Fruit fly (Drosophila melanogaster) whole organism, embryonic: ENCODE measurements around the gene nAChRalpha1.

ENCODE experiments used
- CG11723 ChIP-seq: fragments of 200-800 bp; sonication (Bioruptor generic); optimal IDR thresholded peaks from 2 replicates; lab custom pipeline; 2017; ENCODE audit warnings: missing biosample characterization, mild to moderate bottlenecking, missing genetic modification characterization
- CG18599 ChIP-seq: fragments of 200-800 bp; sonication (Bioruptor generic); optimal IDR thresholded peaks from 3 replicates; lab custom pipeline; 2017; ENCODE audit warnings: missing biosample characterization, missing genetic modification characterization, mild to moderate bottlenecking, moderate library complexity, missing genetic modification reagents
- CG2129 ChIP-seq: fragments of 200-800 bp; sonication (Bioruptor generic); IDR thresholded peaks from 2 replicates; pipeline ENCODE4 v1.3.6; 2022; ENCODE audit warnings: missing biosample characterization, missing genetic modification characterization; ENCODE audit not compliant: partially characterized antibody
- CG31365 ChIP-seq: fragments of 200-800 bp; sonication (Bioruptor generic); optimal IDR thresholded peaks from 2 replicates; lab custom pipeline; 2018; ENCODE audit warnings: missing biosample characterization, mild to moderate bottlenecking, missing genetic modification characterization
- CG3163 ChIP-seq: fragments of 200-800 bp; sonication (Bioruptor generic); optimal IDR thresholded peaks from 3 replicates; lab custom pipeline; 2016; ENCODE audit warnings: missing biosample characterization, missing genetic modification characterization
- CG32772 ChIP-seq: fragments of 200-800 bp; sonication (Bioruptor generic); IDR thresholded peaks from 2 replicates; pipeline ENCODE4 v1.3.6; 2022; ENCODE audit warnings: missing biosample characterization, missing genetic modification characterization
- CG6272 ChIP-seq: fragments of 200-800 bp; sonication (Bioruptor generic); IDR thresholded peaks from 2 replicates; pipeline ENCODE4 v1.3.6; 2022; ENCODE audit warnings: missing biosample characterization, missing genetic modification characterization
- CG6765 ChIP-seq: fragments of 200-800 bp; sonication (Bioruptor generic); optimal IDR thresholded peaks from 3 replicates; lab custom pipeline; 2017; ENCODE audit warnings: missing biosample characterization, mild to moderate bottlenecking, missing genetic modification characterization
- CG8765 ChIP-seq: fragments of 200-800 bp; sonication (Bioruptor generic); IDR thresholded peaks from 2 replicates; pipeline ENCODE4 v1.3.6; 2022; ENCODE audit warnings: missing biosample characterization, missing genetic modification characterization
- CG9797 ChIP-seq: fragments of 200-800 bp; sonication (Bioruptor generic); optimal IDR thresholded peaks from 3 replicates; lab custom pipeline; 2018; ENCODE audit warnings: missing biosample characterization, mild to moderate bottlenecking, missing genetic modification characterization
- CTCF ChIP-seq: fragments of 200-800 bp; sonication (Bioruptor generic); optimal IDR thresholded peaks from 2 replicates; lab custom pipeline; 2017; ENCODE audit warnings: missing biosample characterization, mild to moderate bottlenecking, missing genetic modification characterization, moderate library complexity
- Dref ChIP-seq: fragments of 200-800 bp; sonication (Bioruptor generic); IDR thresholded peaks from 2 replicates; pipeline ENCODE4 v1.3.6; 2022; ENCODE audit warnings: missing biosample characterization, missing genetic modification characterization
- Ets65A ChIP-seq: fragments of 200-800 bp; sonication (Bioruptor generic); peaks from one replicate; lab custom pipeline; 2016; ENCODE audit warnings: missing biosample characterization, missing genetic modification characterization
- H2.0 ChIP-seq: fragments of 200-800 bp; sonication (Bioruptor generic); IDR thresholded peaks from 2 replicates; pipeline ENCODE4 v1.3.6; 2022; ENCODE audit warnings: missing biosample characterization, missing genetic modification characterization
- HLH4C ChIP-seq: fragments of 200-800 bp; sonication (Bioruptor generic); IDR thresholded peaks from 3 replicates; pipeline ENCODE4 v1.3.6; 2022; ENCODE audit warnings: missing biosample characterization, missing genetic modification characterization; ENCODE audit not compliant: partially characterized antibody
- Hand ChIP-seq: fragments of 200-800 bp; sonication (Bioruptor generic); optimal IDR thresholded peaks from 2 replicates; lab custom pipeline; 2017; ENCODE audit warnings: mild to moderate bottlenecking, missing biosample characterization, missing genetic modification reagents, missing genetic modification characterization
- Hey ChIP-seq: fragments of 200-800 bp; sonication (Bioruptor generic); optimal IDR thresholded peaks from 3 replicates; lab custom pipeline; 2018; ENCODE audit warnings: missing biosample characterization, mild to moderate bottlenecking, missing genetic modification characterization
- Jarid2 ChIP-seq: fragments of 200-800 bp; sonication (Bioruptor generic); optimal IDR thresholded peaks from 3 replicates; lab custom pipeline; 2017; ENCODE audit warnings: mild to moderate bottlenecking, missing biosample characterization, missing genetic modification reagents, missing genetic modification characterization
- Med ChIP-seq: fragments of 200-800 bp; sonication (Bioruptor generic); peaks from one replicate; lab custom pipeline; 2016; ENCODE audit warnings: missing biosample characterization, missing genetic modification characterization, mild to moderate bottlenecking, inconsistent platforms, moderate library complexity
- Mrtf ChIP-seq: fragments of 200-800 bp; sonication (Bioruptor generic); IDR thresholded peaks from 3 replicates; pipeline ENCODE4 v1.3.6; 2022; ENCODE audit warnings: missing biosample characterization, missing genetic modification characterization
- Myb ChIP-seq: fragments of 200-800 bp; sonication (Bioruptor generic); optimal IDR thresholded peaks from 2 replicates; lab custom pipeline; 2016; ENCODE audit warnings: missing biosample characterization, missing genetic modification characterization
- NFAT ChIP-seq: fragments of 200-800 bp; sonication (Bioruptor generic); IDR thresholded peaks from 2 replicates; pipeline ENCODE4 v1.3.6; 2022; ENCODE audit warnings: missing biosample characterization, missing genetic modification characterization
- Sin3A ChIP-seq: fragments of >200 bp; optimal IDR thresholded peaks from 2 replicates; lab custom pipeline; 2018
- Ssrp ChIP-seq: fragments of 200-800 bp; sonication (Bioruptor generic); optimal IDR thresholded peaks from 2 replicates; lab custom pipeline; 2018; ENCODE audit warnings: missing biosample characterization, mild to moderate bottlenecking, missing genetic modification characterization, moderate library complexity
- Trl ChIP-seq, 3 experiments: fragments of >200 bp in 2 of 3; fragments of 200-800 bp in 1 of 3; sonication (Bioruptor generic) in 1 of 3; optimal IDR thresholded peaks; 2 replicates in 1 of 3; 3 replicates in 2 of 3; lab custom pipeline; 2016 to 2017; ENCODE audit warnings: missing biosample characterization in 1 of 3, missing genetic modification characterization in 1 of 3
- ab ChIP-seq: fragments of 200-800 bp; sonication (Bioruptor generic); optimal IDR thresholded peaks from 2 replicates; lab custom pipeline; 2016; ENCODE audit warnings: missing biosample characterization, missing genetic modification characterization
- chm ChIP-seq: fragments of 200-800 bp; sonication (Bioruptor generic); IDR thresholded peaks from 2 replicates; pipeline ENCODE4 v1.3.6; 2022; ENCODE audit warnings: missing biosample characterization, missing genetic modification characterization
- ewg ChIP-seq: fragments of 200-800 bp; sonication (Bioruptor generic); optimal IDR thresholded peaks from 3 replicates; lab custom pipeline; 2017; ENCODE audit warnings: mild to moderate bottlenecking, missing biosample characterization, missing genetic modification reagents, missing genetic modification characterization
- fd96Cb ChIP-seq: fragments of 200-800 bp; sonication (Bioruptor generic); optimal IDR thresholded peaks from 2 replicates; lab custom pipeline; 2018; ENCODE audit warnings: missing biosample characterization, mild to moderate bottlenecking, missing genetic modification characterization, moderate library complexity
- gem ChIP-seq: fragments of 200-800 bp; sonication (Bioruptor generic); optimal IDR thresholded peaks from 2 replicates; lab custom pipeline; 2019; ENCODE audit warnings: missing biosample characterization, mild to moderate bottlenecking, missing genetic modification characterization, moderate library complexity
- grau ChIP-seq: fragments of 200-800 bp; optimal IDR thresholded peaks from 3 replicates; lab custom pipeline; 2019; ENCODE audit warnings: missing biosample characterization, mild to moderate bottlenecking, missing genetic modification characterization, moderate library complexity
- lab ChIP-seq: fragments of 200-800 bp; sonication (Bioruptor generic); optimal IDR thresholded peaks from 3 replicates; lab custom pipeline; 2017; ENCODE audit warnings: missing biosample characterization, missing genetic modification characterization, mild to moderate bottlenecking, moderate library complexity, missing genetic modification reagents
- sens ChIP-seq: fragments of 200-800 bp; sonication (Bioruptor generic); peaks from one replicate; lab custom pipeline; 2016; ENCODE audit warnings: missing biosample characterization, missing genetic modification characterization
- seq ChIP-seq: fragments of 200-800 bp; sonication (Bioruptor generic); IDR thresholded peaks from 2 replicates; pipeline ENCODE4 v1.3.6; 2022; ENCODE audit warnings: missing biosample characterization, missing genetic modification characterization
- z ChIP-seq: fragments of 200-800 bp; sonication (Bioruptor generic); IDR thresholded peaks from 3 replicates; pipeline ENCODE4 v1.3.6; 2022; ENCODE audit warnings: missing biosample characterization, missing genetic modification characterization

The nAChRalpha1 gene

dm6 chr3R:24457057-24457456, at the start of gene nAChRalpha1:
TSS of gene nAChRalpha1 (minus strand) at chr3R:24457157.
- TF ChIP-seq Myb (GFP tag; lab: Kevin White, UChicago) (no peak), CG6272 (no peak), ewg (GFP tag; lab: Kevin White, UChicago) (peak; percentile 63), CG3163 (peak; percentile 19), Jarid2 (GFP tag; lab: Kevin White, UChicago) (peak; percentile 14), CG8765 (GFP tag; lab: Robert Waterston, UW) (peak; percentile 15; the same call in 1 of the 2 replicates), NFAT (GFP tag; lab: Robert Waterston, UW) (peak; percentile 21; the same call in 1 of the 2 replicates), fd96Cb (no peak), chm (GFP tag; lab: Robert Waterston, UW) (peak; percentile 5; the same call in 1 of the 2 replicates), HLH4C (GFP tag; lab: Robert Waterston, UW) (0 out of 3 replicates have a peak, but pooled peaks have one; percentile 13), Dref (GFP tag; lab: Robert Waterston, UW) (0 out of 2 replicates have a peak, but pooled peaks have one; percentile 13)

- 0 out of 3 replicates have a peak, but pooled peaks have one; percentile 8 for TF ChIP-seq Mrtf (GFP tag; lab: Robert Waterston, UW)
- no peak for TF ChIP-seq CG11723 (GFP tag; lab: Kevin White, UChicago)
- TF ChIP-seq Sin3A (lab: Kevin White, UChicago): no peak
- no peak for TF ChIP-seq z
- TF ChIP-seq sens: no peak
- TF ChIP-seq CG31365 (tag; lab: Kevin White, UChicago): no peak
- TF ChIP-seq ab (GFP tag; lab: Kevin White, UChicago): no peak
- TF ChIP-seq CG2129 (GFP tag; lab: Robert Waterston, UW): no peak
- peak; percentile 48 for TF ChIP-seq CTCF
Measured at dm6 chr3R:24503627-24504026, 46.7 kb upstream of the nAChRalpha1 start.

dm6 chr3R:24496084-24496483, 39.1 kb upstream of the nAChRalpha1 start:
- no peak for TF ChIP-seq Ssrp
- 0 out of 2 replicates have a peak, but pooled peaks have one; percentile 5 for TF ChIP-seq CG32772 (GFP tag; lab: Robert Waterston, UW)
- TF ChIP-seq Ets65A (GFP tag; lab: Kevin White, UChicago): peak; percentile 67

- TF ChIP-seq CG6765 (GFP tag; lab: Kevin White, UChicago) (no peak), seq (GFP tag; lab: Robert Waterston, UW) (peak; percentile 23; the same call in 1 of the 2 replicates), Ets65A (GFP tag; lab: Kevin White, UChicago) (peak; percentile 39), Hand (GFP tag; lab: Kevin White, UChicago) (peak; percentile 33), CG3163 (peak; percentile 71), H2.0 (GFP tag; lab: Robert Waterston, UW) (no peak), Trl (optimal IDR thresholded peaks at IDR 0.05; lab: Kevin White, UChicago) (peak; percentile 47 to 72), Trl (GFP tag; optimal IDR thresholded peaks at IDR 0.05; lab: Kevin White, UChicago) (no peak)
- TF ChIP-seq, all 482 proteins: peak for 5
Measured at dm6 chr3R:24484990-24485478, 28.1 kb upstream of the nAChRalpha1 start, which contains the start of gene nAChRalpha2. TSS of gene nAChRalpha2 (plus strand) at chr3R:24485428.

dm6 chr3R:24481040-24481439, 24.1 kb upstream of the nAChRalpha1 start:
- peak; percentile 26 for TF ChIP-seq gem (tag; lab: Kevin White, UChicago)
- TF ChIP-seq Hey (tag; lab: Kevin White, UChicago): no peak
- TF ChIP-seq sens: peak; percentile 60
- peak; percentile 52 for TF ChIP-seq CG18599 (GFP tag; lab: Kevin White, UChicago)
- TF ChIP-seq grau (tag; lab: Kevin White, UChicago): peak; percentile 3
- TF ChIP-seq lab (GFP tag; lab: Kevin White, UChicago): peak; percentile 15
- TF ChIP-seq Med (GFP tag; lab: Kevin White, UChicago): peak; percentile 79
- TF ChIP-seq CG9797 (GFP tag; lab: Kevin White, UChicago): no peak
